Worm (Caenorhabditis elegans): ENCODE measurements around the gene skr-15.

DNA sequence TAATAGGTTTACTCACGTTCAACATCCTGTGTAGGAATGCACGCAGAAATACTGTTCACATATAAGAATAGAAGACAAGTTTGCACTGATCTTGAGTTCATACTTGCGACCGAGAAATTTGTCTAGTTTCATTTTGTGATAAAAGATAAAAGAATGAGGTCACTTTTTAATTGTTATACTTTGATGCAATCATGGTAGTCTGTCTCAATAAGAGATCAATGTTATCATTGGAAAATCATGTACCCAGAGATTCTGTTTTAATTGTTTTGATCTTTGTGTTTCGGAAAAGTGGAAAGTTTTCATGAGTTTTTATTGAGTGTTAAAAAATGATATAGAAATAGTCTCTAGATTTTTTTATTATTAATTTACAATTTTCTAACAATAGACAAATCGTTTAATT is 8.4 kb downstream of the skr-15 start, which contains the start of gene F54D10.9:
- TF ChIP-seq pes-1 (GFP tag; IDR thresholded peaks at IDR 0.05) (no peak), ama-1 (optimal IDR thresholded peaks at IDR 0.05) (no peak), tbx-37 (GFP tag; conservative IDR thresholded peaks at IDR 0.05) (no peak), ceh-13 (GFP tag; optimal IDR thresholded peaks at IDR 0.05) (no peak)

Data from whole organism, early embryonic.